Fruit fly (Drosophila melanogaster) whole organism, wandering third instar larva: ENCODE results near the gene crb.

Experiments used
- Abd-B ChIP-seq: fragments of >200 bp; optimal IDR thresholded peaks from 2 replicates; lab custom pipeline; 2017; ENCODE audit warnings: missing biosample characterization, missing genetic modification characterization
- CG32264 ChIP-seq: fragments of 200-800 bp; sonication (Bioruptor generic); optimal IDR thresholded peaks from 2 replicates; lab custom pipeline; 2016; ENCODE audit warnings: missing biosample characterization, missing genetic modification characterization
- CG9705 ChIP-seq: fragments of 200-800 bp; sonication (Bioruptor generic); optimal IDR thresholded peaks from 2 replicates; lab custom pipeline; 2018; ENCODE audit warnings: missing biosample characterization, mild to moderate bottlenecking, missing genetic modification characterization
- CrebA ChIP-seq: fragments of 200-800 bp; sonication (Bioruptor generic); optimal IDR thresholded peaks from 2 replicates; lab custom pipeline; 2016; ENCODE audit warnings: missing biosample characterization, mild to moderate bottlenecking, missing genetic modification characterization, borderline replicate concordance
- Dfd ChIP-seq: fragments of >200 bp; optimal IDR thresholded peaks from 2 replicates; lab custom pipeline; 2017; ENCODE audit warnings: missing biosample characterization, missing genetic modification characterization
- Hr78 ChIP-seq: fragments of >200 bp; optimal IDR thresholded peaks from 2 replicates; lab custom pipeline; 2017; ENCODE audit warnings: missing biosample characterization, missing genetic modification characterization
- Jra ChIP-seq: sonication (Bioruptor generic); optimal IDR thresholded peaks from 2 replicates; lab custom pipeline; 2016; ENCODE audit warnings: missing biosample characterization, missing genetic modification characterization
- Mio ChIP-seq: sonication (Bioruptor generic); optimal IDR thresholded peaks from 2 replicates; lab custom pipeline; 2016; ENCODE audit warnings: missing biosample characterization, missing genetic modification characterization
- Sp1 ChIP-seq: fragments of 200-800 bp; sonication (Bioruptor generic); optimal IDR thresholded peaks from 3 replicates; lab custom pipeline; 2019; ENCODE audit warnings: missing biosample characterization, mild to moderate bottlenecking, missing genetic modification characterization, moderate library complexity
- Vsx2 ChIP-seq: fragments of 200-300, 225-300 bp; sonication (Bioruptor generic); optimal IDR thresholded peaks from 2 replicates; lab custom pipeline; 2018; ENCODE audit warnings: missing biosample characterization, missing genetic modification characterization; ENCODE audit not compliant: partially characterized antibody
- jim ChIP-seq: fragments of 175-275, 200-325 bp; sonication (Bioruptor generic); optimal IDR thresholded peaks from 2 replicates; lab custom pipeline; 2016; ENCODE audit warnings: missing biosample characterization, mild to moderate bottlenecking, missing genetic modification characterization
- usp ChIP-seq: fragments of >200 bp; optimal IDR thresholded peaks from 2 replicates; lab custom pipeline; 2017; ENCODE audit warnings: missing biosample characterization, missing genetic modification characterization

dm6 chr3R:24297444-24298146, 2.7 kb downstream of the crb start:
- TF ChIP-seq CG32264 (GFP tag; lab: Kevin White, UChicago) (no peak), Dfd (GFP tag; lab: Kevin White, UChicago) (no peak), CrebA (GFP tag; lab: Kevin White, UChicago) (no peak), Vsx2 (no peak), Sp1 (GFP tag; lab: Kevin White, UChicago) (no peak), Hr78 (GFP tag; lab: Kevin White, UChicago) (no peak), usp (GFP tag; lab: Kevin White, UChicago) (no peak), jim (GFP tag; lab: Kevin White, UChicago) (no peak), CG9705 (GFP tag; lab: Kevin White, UChicago) (no peak), Jra (no peak), Abd-B (no peak), Mio (GFP tag; lab: Kevin White, UChicago) (no peak)
